Worm (Caenorhabditis elegans) whole organism, midembryonic: ENCODE results near the gene jmjd-3.3.

Experiments used
- T22C8.4 ChIP-seq: fragments of 200-800 bp; sonication (Bioruptor generic); IDR thresholded peaks from 2 replicates; pipeline ENCODE4 v1.3.6; 2022; ENCODE audit warnings: missing genetic modification characterization, missing compliant biosample characterization
- cog-1 ChIP-seq: sonication (generic microtip); optimal IDR thresholded peaks from 2 replicates; lab custom pipeline; 2016; ENCODE audit warnings: missing genetic modification characterization, missing compliant biosample characterization
- flt-1 ChIP-seq: fragments of 200-800 bp; sonication (Bioruptor generic); IDR thresholded peaks from 2 replicates; pipeline ENCODE4 v1.3.6; 2022; ENCODE audit warnings: missing genetic modification characterization, missing compliant biosample characterization
- ref-1 ChIP-seq: fragments of 200-800 bp; sonication (Bioruptor generic); conservative IDR thresholded peaks from 2 replicates; pipeline ENCODE4 v1.3.6; 2022; ENCODE audit warnings: missing genetic modification reagents, missing genetic modification characterization, missing compliant biosample characterization
- ztf-23 ChIP-seq: fragments of 200-800 bp; sonication (Bioruptor generic); IDR thresholded peaks from 2 replicates; pipeline ENCODE4 v1.3.6; 2022; ENCODE audit warnings: missing genetic modification reagents, missing genetic modification characterization, missing compliant biosample characterization
- ztf-29 ChIP-seq: fragments of 200-800 bp; sonication (Bioruptor generic); IDR thresholded peaks from 2 replicates; pipeline ENCODE4 v1.3.6; 2022; ENCODE audit warnings: missing genetic modification reagents, missing genetic modification characterization, missing compliant biosample characterization

DNA sequence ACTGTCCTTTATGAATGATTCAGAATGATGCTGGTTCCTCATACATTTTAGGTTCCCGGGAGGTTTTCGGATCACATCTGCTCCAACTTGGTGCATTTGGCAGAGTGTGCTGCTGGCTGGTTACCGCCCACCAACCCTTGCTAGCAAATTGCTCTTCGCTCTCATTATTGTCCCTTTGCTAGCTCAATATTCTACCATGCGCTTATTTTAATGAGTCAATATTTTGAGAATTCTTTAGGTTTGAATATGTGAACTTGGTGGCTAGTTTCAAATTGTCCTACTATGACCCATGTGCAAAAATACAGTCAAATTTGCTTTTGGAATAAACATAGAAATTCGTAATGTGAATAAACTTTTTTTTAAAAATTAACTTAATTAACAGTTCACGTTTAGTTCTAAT, 1.1 kb upstream of the jmjd-3.3 start:
- no peak for TF ChIP-seq cog-1 (tag; lab: Kevin White, UChicago)
- TF ChIP-seq ztf-29 (GFP tag; lab: Robert Waterston, UW), result no peak
- TF ChIP-seq ztf-23 (GFP tag; lab: Robert Waterston, UW), result no peak
- no peak for TF ChIP-seq flt-1 (GFP tag; lab: Robert Waterston, UW)
- TF ChIP-seq T22C8.4 (GFP tag; lab: Robert Waterston, UW), result no peak
- no peak for TF ChIP-seq ref-1 (GFP tag; lab: Robert Waterston, UW)
